Fruit fly (Drosophila melanogaster): ENCODE results near the gene CG13643.
A peak's percentile ranks its signal among the peaks of the same experiment; 100 is the strongest.

The CG13643 gene

DNA sequence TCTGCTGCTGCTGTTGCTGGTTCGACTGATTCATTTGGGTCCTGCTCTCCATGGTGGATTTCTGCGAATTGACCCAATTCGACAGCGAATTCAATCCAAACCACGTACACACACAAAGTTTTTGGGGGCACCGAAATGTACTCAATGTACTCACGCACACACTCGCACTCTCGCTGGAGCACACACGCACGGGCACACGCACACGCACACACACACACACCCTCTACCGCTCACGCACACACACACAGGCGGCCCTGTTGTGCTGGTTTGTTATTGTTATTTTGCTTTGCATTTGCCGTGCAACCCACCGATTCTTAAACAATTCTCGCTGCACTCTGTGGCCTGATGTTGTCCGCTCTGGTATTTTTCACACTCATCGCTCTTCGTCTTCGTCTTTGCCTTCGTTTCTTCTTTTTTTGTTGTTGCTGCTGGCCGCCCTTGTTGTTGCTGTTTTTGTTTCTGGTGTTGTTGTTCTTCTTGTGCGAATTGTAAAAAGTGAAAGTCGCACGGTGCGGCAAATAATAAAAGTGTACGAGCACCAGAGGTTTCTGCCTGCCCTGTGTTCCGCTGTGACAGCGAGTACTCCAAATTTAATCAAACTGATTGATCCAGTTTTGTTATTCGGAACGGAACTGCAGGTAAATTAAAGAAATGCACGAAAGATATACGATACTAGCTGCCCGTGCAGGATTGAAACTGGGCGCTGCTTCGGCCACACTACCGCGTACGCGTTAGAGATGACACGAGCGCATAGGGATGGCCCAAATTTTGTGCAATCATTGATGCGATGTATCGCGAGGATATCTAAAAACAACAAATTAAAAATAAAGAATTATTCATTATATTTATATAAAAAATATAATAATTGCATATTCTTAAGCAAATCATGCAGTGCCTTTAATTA lies 29.6 kb downstream of the CG13643 start, which contains the start of gene CG3744 (continued):
- TF ChIP-seq CG7745 (tag; optimal IDR thresholded peaks at IDR 0.05) (no peak), CG12744 (GFP tag; optimal IDR thresholded peaks at IDR 0.05) (peak; percentile 60), CG31224 (GFP tag; IDR thresholded peaks at IDR 0.05) (peak; percentile 87), Oli (tag; optimal IDR thresholded peaks at IDR 0.05) (peak; percentile 84), ftz-f1 (GFP tag; optimal IDR thresholded peaks at IDR 0.05) (peak; percentile 45), CG34224 (GFP tag; IDR thresholded peaks at IDR 0.05; ENCODE audit: partially characterized antibody) (peak; percentile 88), repo (GFP tag; optimal IDR thresholded peaks at IDR 0.05) (peak; percentile 54), CG4282 (GFP tag; optimal IDR thresholded peaks at IDR 0.05) (no peak), tx (GFP tag; optimal IDR thresholded peaks at IDR 0.05) (peak; percentile 63), CG11560 (tag; IDR thresholded peaks at IDR 0.05) (peak; percentile 72), CG13424 (tag; optimal IDR thresholded peaks at IDR 0.05) (peak; percentile 94), btn (GFP tag; optimal IDR thresholded peaks at IDR 0.05) (no peak), lmd (GFP tag; IDR thresholded peaks at IDR 0.05) (peak; percentile 93), CG1233 (GFP tag; optimal IDR thresholded peaks at IDR 0.05) (peak; percentile 91), eyg (GFP tag; optimal IDR thresholded peaks at IDR 0.05) (peak; percentile 46), knrl (GFP tag; IDR thresholded peaks at IDR 0.05; ENCODE audit: partially characterized antibody) (peak; percentile 96), vfl (GFP tag; optimal IDR thresholded peaks at IDR 0.05) (peak; percentile 73), maf-S (GFP tag; optimal IDR thresholded peaks at IDR 0.05) (peak; percentile 36), CG10321 (GFP tag; IDR thresholded peaks at IDR 0.05) (peak; percentile 77), CG12942 (GFP tag; optimal IDR thresholded peaks at IDR 0.05) (peak; percentile 87), CG12071 (GFP tag; optimal IDR thresholded peaks at IDR 0.05) (peak; percentile 69), chif (GFP tag; optimal IDR thresholded peaks at IDR 0.05) (peak; percentile 40 to 59), Meics (GFP tag; optimal IDR thresholded peaks at IDR 0.05) (peak; percentile 93), otp (GFP tag; IDR thresholded peaks at IDR 0.05) (peak; percentile 93), so (GFP tag; IDR thresholded peaks at IDR 0.05) (peak; percentile 94), gsb-n (tag; optimal IDR thresholded peaks at IDR 0.05) (peak; percentile 78), gcm (GFP tag; optimal IDR thresholded peaks at IDR 0.05) (peak; percentile 76), CG2875 (GFP tag; optimal IDR thresholded peaks at IDR 0.05) (peak; percentile 74), CHES-1-like (GFP tag; optimal IDR thresholded peaks at IDR 0.05) (peak; percentile 53), CG8765 (GFP tag; IDR thresholded peaks at IDR 0.05) (peak; percentile 92), CG6654 (GFP tag; optimal IDR thresholded peaks at IDR 0.05) (peak; percentile 57), chinmo (GFP tag; IDR thresholded peaks at IDR 0.05; ENCODE audit: partially characterized antibody) (peak; percentile 94), HmgZ (tag; optimal IDR thresholded peaks at IDR 0.05) (peak; percentile 73), CG12391 (tag; optimal IDR thresholded peaks at IDR 0.05) (peak; percentile 96), h (optimal IDR thresholded peaks at IDR 0.05) (no peak), jigr1 (GFP tag; IDR thresholded peaks at IDR 0.05) (peak; percentile 81; the same call in 2 of the 3 replicates), Blimp-1 (GFP tag; optimal IDR thresholded peaks at IDR 0.05) (peak; percentile 95), CG2120 (GFP tag; optimal IDR thresholded peaks at IDR 0.05) (peak; percentile 92), GATAe (GFP tag; conservative IDR thresholded peaks at IDR 0.05) (peak; percentile 77), grau (tag; optimal IDR thresholded peaks at IDR 0.05) (peak; percentile 92), CG16779 (GFP tag; IDR thresholded peaks at IDR 0.05) (peak; percentile 83), phol (tag; optimal IDR thresholded peaks at IDR 0.05) (peak; percentile 90), HHEX (GFP tag; optimal IDR thresholded peaks at IDR 0.05) (peak; percentile 88), Deaf1 (tag; optimal IDR thresholded peaks at IDR 0.05) (peak; percentile 65), CG7271 (tag; optimal IDR thresholded peaks at IDR 0.05) (peak; percentile 40), gem (tag; optimal IDR thresholded peaks at IDR 0.05) (peak; percentile 95), Dp (GFP tag; optimal IDR thresholded peaks at IDR 0.05) (no peak), wek (GFP tag; optimal IDR thresholded peaks at IDR 0.05) (peak; percentile 23), CG7786 (GFP tag; optimal IDR thresholded peaks at IDR 0.05) (peak; percentile 73)
